Worm (Caenorhabditis elegans) whole organism, L4 larva: ENCODE measurements around the gene nfyb-1.
A peak's percentile ranks its signal among the peaks of the same experiment; 100 is the strongest.
"Not testable (repeated sequence)": the region's sequence is repeated elsewhere in the genome, so short reads cannot be mapped to it uniquely, and the experiment has no call there.

Source experiments
- D1046.2 ChIP-seq: fragments of 200-800 bp; sonication (Bioruptor generic); IDR thresholded peaks from 2 replicates; pipeline ENCODE4 v1.3.6; 2022; ENCODE audit warnings: missing genetic modification characterization, missing compliant biosample characterization
- F10B5.3 ChIP-seq: sonication (generic microtip); optimal IDR thresholded peaks from 2 replicates; lab custom pipeline; 2016; ENCODE audit warnings: mild to moderate bottlenecking, missing genetic modification characterization, missing compliant biosample characterization
- F26F4.8 ChIP-seq: fragments of 200-800 bp; sonication (Bioruptor generic); conservative IDR thresholded peaks from 2 replicates; pipeline ENCODE4 v1.3.6; 2022; ENCODE audit warnings: missing genetic modification characterization, missing compliant biosample characterization
- R02D3.7 ChIP-seq: fragments of 150-350 bp; sonication (generic microtip); optimal IDR thresholded peaks from 3 replicates; lab custom pipeline; 2014; ENCODE audit warnings: missing biosample characterization, missing genetic modification characterization
- Y5F2A.4 ChIP-seq: fragments of 200-800 bp; sonication (Bioruptor generic); optimal IDR thresholded peaks from 2 replicates; lab custom pipeline; 2018; ENCODE audit warnings: mild to moderate bottlenecking, missing genetic modification characterization, missing compliant biosample characterization
- aha-1 ChIP-seq: fragments of 150-350 bp; peaks from one replicate; lab custom pipeline; 2014; ENCODE audit warnings: missing biosample characterization, missing genetic modification characterization
- arid-1 ChIP-seq: fragments of 200-800 bp; sonication (Bioruptor generic); conservative IDR thresholded peaks from 2 replicates; pipeline ENCODE4 v1.3.6; 2022; ENCODE audit warnings: missing genetic modification reagents, missing genetic modification characterization, missing compliant biosample characterization
- attf-4 ChIP-seq: sonication (generic microtip); optimal IDR thresholded peaks from 3 replicates; lab custom pipeline; 2017; ENCODE audit warnings: missing biosample characterization, missing genetic modification characterization
- ceh-28 ChIP-seq: fragments of 150-350 bp; optimal IDR thresholded peaks from 2 replicates; lab custom pipeline; 2014; ENCODE audit warnings: missing biosample characterization, missing genetic modification reagents, missing genetic modification characterization
- ceh-32 ChIP-seq: sonication (generic microtip); optimal IDR thresholded peaks from 2 replicates; lab custom pipeline; 2016; ENCODE audit warnings: mild to moderate bottlenecking, missing genetic modification characterization, missing compliant biosample characterization; ENCODE audit not compliant: poor library complexity
- ceh-44 ChIP-seq: fragments of 200-800 bp; sonication (Bioruptor generic); IDR thresholded peaks from 2 replicates; pipeline ENCODE4 v1.3.6; 2022; ENCODE audit warnings: missing genetic modification reagents, missing genetic modification characterization, missing compliant biosample characterization
- ceh-82 ChIP-seq: sonication (generic microtip); optimal IDR thresholded peaks from 2 replicates; lab custom pipeline; 2017; ENCODE audit warnings: missing biosample characterization, missing genetic modification characterization
- cey-2 ChIP-seq: sonication (generic microtip); optimal IDR thresholded peaks from 3 replicates; lab custom pipeline; 2017; ENCODE audit warnings: missing genetic modification characterization, mild to moderate bottlenecking, missing compliant biosample characterization, antibody characterized with exemption, borderline replicate concordance; ENCODE audit not compliant: insufficient read depth
- daf-16 ChIP-seq, 3 experiments: sonication (generic microtip); optimal IDR thresholded peaks; 2 replicates each; lab custom pipeline; 2016 to 2017; ENCODE audit warnings: missing genetic modification characterization in 3 of 3, missing genetic modification reagents in 3 of 3, mild to moderate bottlenecking in 2 of 3, missing compliant biosample characterization in 2 of 3, missing biosample characterization in 1 of 3, moderate library complexity in 1 of 3
- daf-8 ChIP-seq: fragments of 200-800 bp; sonication (Bioruptor generic); IDR thresholded peaks from 2 replicates; pipeline ENCODE4 v1.3.6; 2022; ENCODE audit warnings: missing genetic modification characterization, missing compliant biosample characterization
- dmd-8 ChIP-seq: fragments of 200-800 bp; sonication (Bioruptor generic); IDR thresholded peaks from 2 replicates; pipeline ENCODE4 v1.3.6; 2022; ENCODE audit warnings: missing genetic modification characterization, missing compliant biosample characterization
- dmd-9 ChIP-seq: fragments of 200-800 bp; sonication (Bioruptor generic); IDR thresholded peaks from 2 replicates; pipeline ENCODE4 v1.3.6; 2022; ENCODE audit warnings: missing genetic modification reagents, missing genetic modification characterization, missing compliant biosample characterization
- duxl-1 ChIP-seq: sonication (generic microtip); optimal IDR thresholded peaks from 2 replicates; lab custom pipeline; 2016; ENCODE audit warnings: mild to moderate bottlenecking, missing genetic modification characterization, moderate library complexity, missing compliant biosample characterization; ENCODE audit not compliant: poor library complexity
- egl-43 ChIP-seq: fragments of 200-800 bp; sonication (Bioruptor generic); IDR thresholded peaks from 2 replicates; pipeline ENCODE4 v1.3.6; 2022; ENCODE audit warnings: missing genetic modification reagents, missing genetic modification characterization, missing compliant biosample characterization
- lin-1 ChIP-seq: fragments of 200-800 bp; sonication (Bioruptor generic); IDR thresholded peaks from 2 replicates; pipeline ENCODE4 v1.3.6; 2022; ENCODE audit warnings: missing genetic modification reagents, missing genetic modification characterization, missing compliant biosample characterization
- lin-13 ChIP-seq: fragments of 150-350 bp; optimal IDR thresholded peaks from 2 replicates; lab custom pipeline; 2014; ENCODE audit warnings: missing biosample characterization, missing genetic modification reagents, missing genetic modification characterization
- mdl-1 ChIP-seq, 2 experiments: fragments of 150-350 bp in 1 of 2; sonication (generic microtip) in 1 of 2; optimal IDR thresholded peaks; 2 replicates each; lab custom pipeline; 2014 to 2017; ENCODE audit warnings: missing biosample characterization in 2 of 2, missing genetic modification characterization in 2 of 2
- nhr-11 ChIP-seq: fragments of 150-350 bp; optimal IDR thresholded peaks from 2 replicates; lab custom pipeline; 2014; ENCODE audit warnings: missing biosample characterization, missing genetic modification characterization
- nhr-25 ChIP-seq: sonication (generic microtip); optimal IDR thresholded peaks from 2 replicates; lab custom pipeline; 2017; ENCODE audit warnings: missing genetic modification characterization, mild to moderate bottlenecking, missing compliant biosample characterization, antibody characterized with exemption, moderate library complexity, borderline replicate concordance; ENCODE audit not compliant: insufficient read depth
- nhr-28 ChIP-seq: fragments of 150-350 bp; optimal IDR thresholded peaks from 2 replicates; lab custom pipeline; 2014; ENCODE audit warnings: missing biosample characterization, missing genetic modification characterization
- nhr-77 ChIP-seq: fragments of 150-350 bp; optimal IDR thresholded peaks from 2 replicates; lab custom pipeline; 2014; ENCODE audit warnings: missing biosample characterization, missing genetic modification characterization
- pqm-1 ChIP-seq: sonication (generic microtip); optimal IDR thresholded peaks from 2 replicates; lab custom pipeline; 2017; ENCODE audit warnings: missing biosample characterization, missing genetic modification characterization
- sdz-12 ChIP-seq: fragments of 200-800 bp; sonication (Bioruptor generic); optimal IDR thresholded peaks from 2 replicates; lab custom pipeline; 2018; ENCODE audit warnings: mild to moderate bottlenecking, missing genetic modification characterization, missing compliant biosample characterization
- set-16 ChIP-seq: fragments of 200-800 bp; sonication (Bioruptor generic); IDR thresholded peaks from 2 replicates; pipeline ENCODE4 v1.3.6; 2022; ENCODE audit warnings: missing genetic modification reagents, missing genetic modification characterization, missing compliant biosample characterization
- skn-1 ChIP-seq: fragments of 150-350 bp; optimal IDR thresholded peaks from 2 replicates; lab custom pipeline; 2014; ENCODE audit warnings: missing biosample characterization, missing genetic modification characterization
- snpc-4 ChIP-seq: fragments of 150-350 bp; optimal IDR thresholded peaks from 2 replicates; lab custom pipeline; 2014; ENCODE audit warnings: missing biosample characterization, missing genetic modification characterization
- spr-3 ChIP-seq: fragments of 200-800 bp; sonication (Bioruptor generic); optimal IDR thresholded peaks from 2 replicates; lab custom pipeline; 2018; ENCODE audit warnings: mild to moderate bottlenecking, missing genetic modification characterization, missing compliant biosample characterization
- zag-1 ChIP-seq: fragments of 150-350 bp; optimal IDR thresholded peaks from 2 replicates; lab custom pipeline; 2014; ENCODE audit warnings: missing biosample characterization, missing genetic modification characterization
- zfp-2 ChIP-seq: sonication (generic microtip); optimal IDR thresholded peaks from 2 replicates; lab custom pipeline; 2016; ENCODE audit warnings: mild to moderate bottlenecking, missing genetic modification characterization, missing compliant biosample characterization
- zip-11 ChIP-seq: fragments of 200-800 bp; sonication (Bioruptor generic); IDR thresholded peaks from 2 replicates; pipeline ENCODE4 v1.3.6; 2022; ENCODE audit warnings: missing genetic modification characterization, missing compliant biosample characterization
- zip-2 ChIP-seq: fragments of 150-350 bp; optimal IDR thresholded peaks from 2 replicates; lab custom pipeline; 2014; ENCODE audit warnings: missing biosample characterization, missing genetic modification characterization
- ztf-11 ChIP-seq: fragments of 150-350 bp; optimal IDR thresholded peaks from 2 replicates; lab custom pipeline; 2014; ENCODE audit warnings: missing biosample characterization, missing genetic modification characterization

The nfyb-1 gene

DNA sequence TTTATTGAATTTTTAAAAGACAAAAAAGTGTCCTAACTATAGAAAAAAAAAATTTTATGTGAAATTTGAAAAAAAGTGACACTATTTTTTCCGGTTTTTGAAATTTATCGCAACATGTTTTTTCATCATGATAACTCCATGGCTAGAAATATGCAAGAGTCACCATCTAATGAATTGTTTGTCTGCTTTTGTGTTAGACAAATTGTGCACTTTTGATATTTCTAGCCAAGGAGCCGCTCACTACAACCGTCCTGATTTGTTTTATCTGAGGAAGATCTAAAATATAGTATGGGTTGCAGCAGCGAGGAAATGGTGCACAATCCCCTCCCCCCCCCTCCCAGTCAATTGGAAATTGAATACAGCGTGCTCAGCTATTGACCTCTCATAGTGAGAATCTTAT lies 12.5 kb downstream of the nfyb-1 start, which contains the start of gene W10D9.1:
TSS of gene W10D9.1 (plus strand) at position 301 of the 400 bp plus-strand sequence.
- not testable (repeated sequence) for TF ChIP-seq ceh-44 (GFP tag; lab: Robert Waterston, UW); nhr-77 (tag; lab: Kevin White, UChicago); F10B5.3 (tag; lab: Kevin White, UChicago)

DNA sequence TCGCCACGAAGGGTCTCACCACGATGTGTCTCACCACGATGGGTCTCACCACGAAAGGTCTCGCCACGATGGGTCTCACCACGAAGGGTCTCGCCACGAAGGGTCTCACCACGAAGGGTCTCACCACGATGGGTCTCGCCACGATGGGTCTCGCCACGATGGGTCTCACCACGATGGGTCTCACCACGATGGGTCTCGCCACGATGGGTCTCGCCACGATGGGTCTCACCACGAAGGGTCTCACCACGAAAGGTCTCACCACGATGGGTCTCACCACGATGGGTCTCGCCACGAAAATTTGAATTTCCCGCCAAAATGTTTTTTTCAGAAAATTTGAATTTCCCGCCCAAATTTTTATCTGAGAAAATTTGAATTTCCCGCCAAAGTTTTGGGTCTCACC lies 15.0 kb downstream of the nfyb-1 start:
- TF ChIP-seq set-16 (GFP tag; lab: Robert Waterston, UW): peak; percentile 86

DNA sequence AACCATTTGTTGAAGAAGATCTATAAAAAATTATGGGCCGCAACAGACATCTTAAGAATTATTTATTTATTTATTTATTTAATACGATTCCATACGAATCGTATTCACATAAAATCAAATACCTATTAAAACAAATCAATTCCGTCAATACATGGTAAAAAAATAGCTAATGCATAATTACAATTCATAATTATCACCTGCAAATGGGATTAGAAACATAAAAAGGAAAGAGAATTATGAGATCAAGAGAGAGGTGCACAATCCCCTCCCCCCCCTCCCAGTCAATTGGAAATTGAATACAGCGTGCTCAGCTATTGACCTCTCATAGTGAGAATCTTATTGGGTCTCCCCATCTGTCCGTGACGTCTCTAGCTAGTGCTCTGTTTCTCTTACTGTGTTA lies 26.1 kb downstream of the nfyb-1 start, which contains the start of gene C24H12.1:
TSS of gene C24H12.1 (plus strand) at position 301 of the 400 bp plus-strand sequence.
- not testable (repeated sequence) for TF ChIP-seq ceh-32 (tag; lab: Kevin White, UChicago); D1046.2 (GFP tag; lab: Robert Waterston, UW); nhr-28 (tag; lab: Kevin White, UChicago)

DNA sequence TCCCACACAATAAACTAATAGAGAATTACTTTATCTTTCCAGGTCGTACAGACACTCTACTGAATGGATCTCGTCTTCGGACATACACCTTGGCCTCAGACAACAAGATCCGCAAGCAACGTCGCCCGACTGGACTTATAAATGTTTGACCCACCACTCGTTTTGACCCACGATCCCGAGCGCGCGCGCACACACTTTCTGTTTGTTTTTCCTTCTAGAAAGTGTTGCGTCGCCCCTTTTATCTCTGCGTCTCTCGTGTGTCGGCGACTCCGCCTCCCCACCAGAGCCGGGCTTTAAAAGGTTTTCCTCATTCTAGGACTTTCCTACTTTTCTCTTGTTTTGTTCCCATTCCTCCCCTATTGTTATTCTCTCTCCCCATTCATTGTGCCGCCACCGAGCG lies 29.9 kb downstream of the nfyb-1 start:
- TF ChIP-seq F26F4.8 (GFP tag; lab: Robert Waterston, UW): no peak
- peak; percentile 21 for TF ChIP-seq aha-1 (tag; lab: Kevin White, UChicago)
- no peak for TF ChIP-seq egl-43 (GFP tag; lab: Robert Waterston, UW)

DNA sequence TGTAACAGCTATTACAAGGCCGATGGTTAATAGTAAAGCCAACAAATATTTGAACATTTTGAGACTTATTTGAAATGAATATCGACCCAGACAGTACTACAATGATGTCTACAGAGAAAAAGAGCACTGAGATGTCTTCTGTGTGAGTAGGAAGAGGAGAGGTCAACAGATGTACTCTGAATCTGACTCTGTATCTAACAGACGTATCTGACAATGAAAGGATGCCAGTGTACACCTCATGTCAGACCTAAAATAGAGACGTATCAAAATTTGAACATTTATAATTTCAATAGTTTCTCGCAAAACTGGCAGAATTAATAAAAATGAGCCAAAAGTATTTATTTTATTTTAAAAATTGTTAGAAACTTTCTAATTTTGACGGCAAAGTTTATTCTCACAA lies 44.1 kb downstream of the nfyb-1 start, which contains the start of gene C24H12.8:
TSS of gene C24H12.8 (minus strand) at position 101 of the 400 bp plus-strand sequence.
- no peak for TF ChIP-seq zfp-2 (tag; lab: Kevin White, UChicago)
- no peak for TF ChIP-seq spr-3 (GFP tag; lab: Kevin White, UChicago)
- no peak for TF ChIP-seq daf-16 (GFP tag; optimal IDR thresholded peaks at IDR 0.05; lab: Kevin White, UChicago)
- no peak for TF ChIP-seq daf-16 (tag; optimal IDR thresholded peaks at IDR 0.05; lab: Kevin White, UChicago)
- TF ChIP-seq daf-8 (GFP tag; lab: Robert Waterston, UW): no peak
- TF ChIP-seq ztf-11: no peak
- TF ChIP-seq nhr-11 (tag; lab: Kevin White, UChicago): no peak
- no peak for TF ChIP-seq lin-13 (GFP tag; lab: Kevin White, UChicago)
- TF ChIP-seq attf-4 (tag; lab: Kevin White, UChicago): no peak
- TF ChIP-seq lin-1 (GFP tag; lab: Robert Waterston, UW): no peak
- TF ChIP-seq nhr-28 (tag; lab: Kevin White, UChicago): no peak
- no peak for TF ChIP-seq ceh-28 (tag; lab: Kevin White, UChicago)
- TF ChIP-seq zag-1: no peak
- no peak for TF ChIP-seq dmd-8
- TF ChIP-seq sdz-12: no peak
- no peak for TF ChIP-seq skn-1 (tag; lab: Kevin White, UChicago)

DNA sequence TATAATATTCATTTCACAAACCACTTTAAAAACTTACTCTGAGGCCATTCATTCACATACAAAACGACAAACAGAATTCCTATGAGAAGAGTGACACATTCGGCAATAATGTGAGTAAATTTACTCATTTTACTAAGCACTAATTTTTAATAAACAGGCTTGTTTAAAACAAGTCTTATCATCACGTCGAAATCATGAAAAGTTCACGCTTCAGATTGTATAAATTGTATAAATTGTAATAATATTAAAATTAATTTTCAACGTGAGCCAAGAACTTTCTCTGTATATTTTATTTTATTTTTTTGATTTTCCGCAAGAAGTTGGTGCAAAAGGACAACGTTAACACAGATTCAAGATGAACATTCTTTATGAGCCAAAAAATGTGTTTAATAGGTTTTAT lies 48.4 kb downstream of the nfyb-1 start, which contains the start of gene C24H12.6:
TSS of gene C24H12.6 (minus strand) at position 101 of the 400 bp plus-strand sequence.
- TF ChIP-seq mdl-1 (tag; optimal IDR thresholded peaks at IDR 0.05; lab: Kevin White, UChicago) (no peak), arid-1 (GFP tag; lab: Robert Waterston, UW) (no peak), cey-2 (tag; lab: Kevin White, UChicago) (no peak), egl-43 (GFP tag; lab: Robert Waterston, UW) (no peak), Y5F2A.4 (no peak), ceh-82 (no peak), zip-11 (GFP tag; lab: Robert Waterston, UW) (no peak), snpc-4 (tag; lab: Kevin White, UChicago) (no peak), R02D3.7 (tag; lab: Kevin White, UChicago) (no peak), nhr-25 (tag; lab: Kevin White, UChicago) (no peak), pqm-1 (tag; lab: Kevin White, UChicago) (no peak), dmd-9 (GFP tag; lab: Robert Waterston, UW) (no peak), zip-2 (tag; lab: Kevin White, UChicago) (no peak), duxl-1 (tag; lab: Kevin White, UChicago) (no peak), spr-3 (GFP tag; lab: Kevin White, UChicago) (no peak)
